Fruit fly (Drosophila melanogaster) whole organism, pupa: ENCODE measurements around the gene CG46308.
A peak's percentile ranks its signal among the peaks of the same experiment; 100 is the strongest.
"Not testable (repeated sequence)": the region's sequence is repeated elsewhere in the genome, so short reads cannot be mapped to it uniquely, and the experiment has no call there.

ENCODE experiments used
- CG12605 ChIP-seq: fragments of 200-800 bp; sonication (Bioruptor generic); IDR thresholded peaks from 2 replicates; pipeline ENCODE4 v1.3.6; 2022; ENCODE audit warnings: missing biosample characterization, missing genetic modification characterization
- CG13204 ChIP-seq: fragments of 200-800 bp; sonication (Bioruptor generic); optimal IDR thresholded peaks from 2 replicates; lab custom pipeline; 2018; ENCODE audit warnings: missing biosample characterization, mild to moderate bottlenecking, missing genetic modification characterization, moderate library complexity
- CG14655 ChIP-seq: fragments of 200-800 bp; sonication (Bioruptor generic); optimal IDR thresholded peaks from 3 replicates; lab custom pipeline; 2017; ENCODE audit warnings: mild to moderate bottlenecking, missing biosample characterization, missing genetic modification reagents, missing genetic modification characterization
- CG15710 ChIP-seq: fragments of 200-800 bp; sonication (Bioruptor generic); optimal IDR thresholded peaks from 2 replicates; lab custom pipeline; 2018; ENCODE audit warnings: missing biosample characterization, mild to moderate bottlenecking, missing genetic modification characterization, moderate library complexity
- CG17806 ChIP-seq: fragments of 200-800 bp; sonication (Bioruptor generic); optimal IDR thresholded peaks from 2 replicates; lab custom pipeline; 2018; ENCODE audit warnings: missing biosample characterization, mild to moderate bottlenecking, missing genetic modification characterization, moderate library complexity
- CG32121 ChIP-seq: fragments of 200-800 bp; sonication (Bioruptor generic); IDR thresholded peaks from 2 replicates; pipeline ENCODE4 v1.3.6; 2022; ENCODE audit warnings: missing biosample characterization, missing genetic modification characterization
- CG34367 ChIP-seq: fragments of 200-800 bp; sonication (Bioruptor generic); optimal IDR thresholded peaks from 2 replicates; lab custom pipeline; 2018; ENCODE audit warnings: missing biosample characterization, mild to moderate bottlenecking, missing genetic modification characterization
- CG4496 ChIP-seq: fragments of 200-800 bp; sonication (Bioruptor generic); IDR thresholded peaks from 3 replicates; pipeline ENCODE4 v1.3.6; 2022; ENCODE audit warnings: missing biosample characterization, missing genetic modification characterization
- CG8159 ChIP-seq: fragments of 200-800 bp; sonication (Bioruptor generic); optimal IDR thresholded peaks from 3 replicates; lab custom pipeline; 2018; ENCODE audit warnings: missing biosample characterization, mild to moderate bottlenecking, missing genetic modification characterization, moderate library complexity
- CG8301 ChIP-seq: fragments of 200-800 bp; sonication (Bioruptor generic); optimal IDR thresholded peaks from 2 replicates; lab custom pipeline; 2018; ENCODE audit warnings: missing biosample characterization, mild to moderate bottlenecking, missing genetic modification characterization
- CG9948 ChIP-seq: fragments of 200-800 bp; sonication (Bioruptor generic); optimal IDR thresholded peaks from 2 replicates; lab custom pipeline; 2018; ENCODE audit warnings: missing biosample characterization, mild to moderate bottlenecking, missing genetic modification characterization, moderate library complexity
- D1 ChIP-seq: fragments of 200-800 bp; sonication (Bioruptor generic); optimal IDR thresholded peaks from 2 replicates; lab custom pipeline; 2018; ENCODE audit warnings: missing biosample characterization, mild to moderate bottlenecking, missing genetic modification characterization, moderate library complexity
- EcR ChIP-seq: fragments of 200-800 bp; sonication (Bioruptor generic); optimal IDR thresholded peaks from 3 replicates; lab custom pipeline; 2019; ENCODE audit warnings: missing biosample characterization, missing genetic modification characterization, mild to moderate bottlenecking, moderate library complexity, missing genetic modification reagents
- Ets98B ChIP-seq: fragments of 200-800 bp; sonication (Bioruptor generic); IDR thresholded peaks from 2 replicates; pipeline ENCODE4 v1.3.6; 2022; ENCODE audit warnings: missing biosample characterization, missing genetic modification characterization
- Pif1A ChIP-seq: fragments of 200-800 bp; sonication (Bioruptor generic); optimal IDR thresholded peaks from 3 replicates; lab custom pipeline; 2016; ENCODE audit warnings: missing biosample characterization, missing genetic modification characterization
- Pif1B ChIP-seq: fragments of 200-800 bp; sonication (Bioruptor generic); optimal IDR thresholded peaks from 3 replicates; lab custom pipeline; 2016; ENCODE audit warnings: missing biosample characterization, missing genetic modification characterization
- Snoo ChIP-seq: fragments of 200-800 bp; sonication (Bioruptor generic); optimal IDR thresholded peaks from 3 replicates; lab custom pipeline; 2017; ENCODE audit warnings: missing biosample characterization, mild to moderate bottlenecking, missing genetic modification characterization, inconsistent platforms
- fd96Ca ChIP-seq: fragments of 200-800 bp; sonication (Bioruptor generic); IDR thresholded peaks from 3 replicates; pipeline ENCODE4 v1.3.6; 2022; ENCODE audit warnings: missing biosample characterization, missing genetic modification characterization
- gl ChIP-seq: fragments of 200-800 bp; sonication (Bioruptor generic); optimal IDR thresholded peaks from 2 replicates; lab custom pipeline; 2018; ENCODE audit warnings: missing biosample characterization, mild to moderate bottlenecking, missing genetic modification characterization
- rn ChIP-seq: fragments of 200-800 bp; sonication (Bioruptor generic); IDR thresholded peaks from 2 replicates; pipeline ENCODE4 v1.3.6; 2022; ENCODE audit warnings: missing biosample characterization, missing genetic modification characterization

CG46308 gene

dm6 chr2L:13434795-13435634, 26.6 kb upstream of the CG46308 start, which contains the start of gene Tehao:
Gene Tehao (plus strand): TSS chr2L:13435622.
- TF ChIP-seq CG17806 (no peak), Ets98B (GFP tag; lab: Robert Waterston, UW) (no peak), gl (tag; lab: Kevin White, UChicago) (no peak)

dm6 chr2L:13436791-13437190, 24.8 kb upstream of the CG46308 start:
- TF ChIP-seq rn (GFP tag; lab: Robert Waterston, UW) (no peak), Ets98B (GFP tag; lab: Robert Waterston, UW) (no peak), CG8159 (no peak), CG34367 (no peak), CG15710 (tag; lab: Kevin White, UChicago) (no peak), Snoo (tag; lab: Kevin White, UChicago) (no peak), gl (tag; lab: Kevin White, UChicago) (no peak), Pif1A (GFP tag; lab: Kevin White, UChicago) (no peak), D1 (tag; lab: Kevin White, UChicago) (no peak), CG8301 (no peak), EcR (GFP tag; lab: Kevin White, UChicago) (no peak), CG9948 (no peak)

- TF ChIP-seq D1 (tag; lab: Kevin White, UChicago) (peak; percentile 35), CG4496 (GFP tag; lab: Robert Waterston, UW) (peak; percentile 10; the same call in 1 of the 3 replicates), CG8301 (no peak)
Measured at dm6 chr2L:13445249-13445846, 16.2 kb upstream of the CG46308 start, which contains the start of gene Hacd2. Gene Hacd2 (minus strand): TSS chr2L:13445651.

- TF ChIP-seq gl (tag; lab: Kevin White, UChicago); Ets98B (GFP tag; lab: Robert Waterston, UW); CG8159: not testable (repeated sequence)
- TF ChIP-seq, all 21 proteins: peak for 0; not testable (repeated sequence) for 21
Measured at dm6 chr2L:13449397-13449796, 12.2 kb upstream of the CG46308 start, which contains the start of gene Hsp60D. Gene Hsp60D (minus strand): TSS chr2L:13449497.

- TF ChIP-seq rn (GFP tag; lab: Robert Waterston, UW): no peak
- TF ChIP-seq, all 21 proteins: peak for 0
Measured at dm6 chr2L:13457037-13457547, 4.5 kb upstream of the CG46308 start, which contains the start of gene CG42809. Gene CG42809 (plus strand): TSS chr2L:13457497.

- TF ChIP-seq CG12605: no peak
- no peak for TF ChIP-seq CG15710 (tag; lab: Kevin White, UChicago)
- no peak for TF ChIP-seq fd96Ca
- no peak for TF ChIP-seq CG13204 (GFP tag; lab: Kevin White, UChicago)
- no peak for TF ChIP-seq CG4496 (GFP tag; lab: Robert Waterston, UW)
- no peak for TF ChIP-seq CG8159
- TF ChIP-seq gl (tag; lab: Kevin White, UChicago): no peak
- no peak for TF ChIP-seq CG9948
- TF ChIP-seq EcR (GFP tag; lab: Kevin White, UChicago): no peak
- no peak for TF ChIP-seq Pif1B (GFP tag; lab: Kevin White, UChicago)
- TF ChIP-seq Ets98B (GFP tag; lab: Robert Waterston, UW): no peak
- no peak for TF ChIP-seq Pif1A (GFP tag; lab: Kevin White, UChicago)
- TF ChIP-seq CG8301: no peak
- no peak for TF ChIP-seq Snoo (tag; lab: Kevin White, UChicago)
- TF ChIP-seq CG17806: no peak
- TF ChIP-seq CG34367: no peak
- TF ChIP-seq rn (GFP tag; lab: Robert Waterston, UW): no peak
- no peak for TF ChIP-seq D1 (tag; lab: Kevin White, UChicago)
- no peak for TF ChIP-seq CG32121 (GFP tag; lab: Robert Waterston, UW)
- TF ChIP-seq CG14655 (GFP tag; lab: Kevin White, UChicago): no peak
Measured at dm6 chr2L:13458991-13459731, 2.4 kb upstream of the CG46308 start, which contains the start of gene CG42810. Gene CG42810 (plus strand): TSS chr2L:13459681.

dm6 chr2L:13475254-13475653, 13.7 kb downstream of the CG46308 start:
- TF ChIP-seq CG34367 (no peak), fd96Ca (no peak), Pif1B (GFP tag; lab: Kevin White, UChicago) (no peak), CG8159 (no peak), CG4496 (GFP tag; lab: Robert Waterston, UW) (no peak), CG14655 (GFP tag; lab: Kevin White, UChicago) (no peak), CG9948 (no peak)
